Worm (Caenorhabditis elegans): Measurements from ENCODE around the gene crh-1.

- TF ChIP-seq W03F9.2 (tag; optimal IDR thresholded peaks at IDR 0.05): no peak
- no peak for TF ChIP-seq him-1 (tag; optimal IDR thresholded peaks at IDR 0.05)
- TF ChIP-seq dao-5 (tag; optimal IDR thresholded peaks at IDR 0.05): no peak
Observed at ce11 chrIII:11721405-11721804, 63.8 kb downstream of the crh-1 start, which contains the start of gene Y41C4A.32.

Measured in whole organism, L4/young adult.